Fruit fly (Drosophila melanogaster): ENCODE data around the gene RpL13A.

Gene RpL13A

DNA sequence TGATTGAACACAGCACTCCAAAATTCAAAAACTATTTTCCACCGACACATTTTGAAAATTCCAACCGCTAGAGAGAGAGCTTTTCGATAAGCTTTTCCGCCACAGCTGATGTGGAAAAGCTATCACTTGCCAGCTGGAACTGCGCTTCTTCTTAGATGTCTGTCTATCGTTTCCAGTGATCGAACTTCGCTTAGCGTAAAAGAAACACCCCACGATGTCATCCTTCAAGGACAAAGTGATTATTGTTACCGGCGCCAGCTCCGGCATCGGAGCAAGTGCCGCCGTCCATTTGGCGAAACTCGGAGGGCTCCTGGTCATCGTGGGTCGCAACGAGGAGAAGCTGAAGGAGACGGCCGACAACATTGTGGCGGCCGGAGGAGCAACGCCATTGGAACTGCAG, 7.9 kb downstream of the RpL13A start, which contains the start of gene CG31549:
Gene CG31549 (plus strand): TSS at position 11 of the 400 bp plus-strand sequence.
- TF ChIP-seq insv (optimal IDR thresholded peaks at IDR 0.05) (no peak), Myc (optimal IDR thresholded peaks at IDR 0.05) (no peak), ttk (optimal IDR thresholded peaks at IDR 0.05) (no peak), Sin3A (optimal IDR thresholded peaks at IDR 0.05) (no peak), h (optimal IDR thresholded peaks at IDR 0.05) (no peak), psq (optimal IDR thresholded peaks at IDR 0.05) (no peak)

dm6 chr3R:5633437-5633836, 9.2 kb downstream of the RpL13A start, which contains the start of gene CG12171:
CG12171 (plus strand) TSS chr3R:5633627.
- TF ChIP-seq Myc (optimal IDR thresholded peaks at IDR 0.05) (no peak), h (optimal IDR thresholded peaks at IDR 0.05) (no peak), psq (optimal IDR thresholded peaks at IDR 0.05) (no peak), ttk (optimal IDR thresholded peaks at IDR 0.05) (no peak), insv (optimal IDR thresholded peaks at IDR 0.05) (no peak), Sin3A (optimal IDR thresholded peaks at IDR 0.05) (no peak)

- TF ChIP-seq Myc (optimal IDR thresholded peaks at IDR 0.05) (no peak), Sin3A (optimal IDR thresholded peaks at IDR 0.05) (no peak), ttk (optimal IDR thresholded peaks at IDR 0.05) (no peak), insv (optimal IDR thresholded peaks at IDR 0.05) (no peak), h (optimal IDR thresholded peaks at IDR 0.05) (no peak), psq (optimal IDR thresholded peaks at IDR 0.05) (no peak)
Measured at dm6 chr3R:5635524-5635923, 11.2 kb downstream of the RpL13A start, which contains the start of gene CG31546. CG31546 (minus strand) TSS chr3R:5635624.

dm6 chr3R:5636519-5637430, 12.5 kb downstream of the RpL13A start, which contains the start of the genes CG31548 and CG12170:
CG31548 (minus strand) TSS chr3R:5636852.
CG12170 (plus strand) TSS chr3R:5637234.
- no peak for TF ChIP-seq psq (optimal IDR thresholded peaks at IDR 0.05)
- TF ChIP-seq Myc (optimal IDR thresholded peaks at IDR 0.05) = no peak
- TF ChIP-seq Sin3A (optimal IDR thresholded peaks at IDR 0.05) = no peak
- no peak for TF ChIP-seq insv (optimal IDR thresholded peaks at IDR 0.05)
- TF ChIP-seq ttk (optimal IDR thresholded peaks at IDR 0.05) = no peak
- TF ChIP-seq h (optimal IDR thresholded peaks at IDR 0.05) = no peak

DNA sequence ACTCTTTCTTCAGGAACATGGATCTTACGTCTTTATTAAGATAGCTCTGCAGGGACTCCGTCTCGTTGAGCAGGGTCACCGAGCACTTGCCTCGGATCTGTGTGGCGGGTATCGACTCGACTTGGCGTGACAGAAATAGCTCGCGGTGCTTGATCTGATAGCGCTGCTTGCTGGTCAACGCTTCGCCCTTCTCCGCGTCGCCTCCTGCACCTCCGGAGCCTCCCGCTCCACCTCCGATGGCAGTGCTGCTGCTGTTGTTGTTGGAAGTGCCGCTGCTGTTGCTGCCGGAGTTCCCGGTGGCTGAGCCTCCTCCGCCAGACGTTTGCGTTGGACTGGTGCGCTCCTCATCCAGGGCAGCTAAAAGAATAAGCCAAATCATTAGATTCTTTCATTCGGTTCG, 19.1 kb downstream of the RpL13A start:
- TF ChIP-seq Myc (optimal IDR thresholded peaks at IDR 0.05) (no peak), Sin3A (optimal IDR thresholded peaks at IDR 0.05) (no peak), h (optimal IDR thresholded peaks at IDR 0.05) (no peak)

DNA sequence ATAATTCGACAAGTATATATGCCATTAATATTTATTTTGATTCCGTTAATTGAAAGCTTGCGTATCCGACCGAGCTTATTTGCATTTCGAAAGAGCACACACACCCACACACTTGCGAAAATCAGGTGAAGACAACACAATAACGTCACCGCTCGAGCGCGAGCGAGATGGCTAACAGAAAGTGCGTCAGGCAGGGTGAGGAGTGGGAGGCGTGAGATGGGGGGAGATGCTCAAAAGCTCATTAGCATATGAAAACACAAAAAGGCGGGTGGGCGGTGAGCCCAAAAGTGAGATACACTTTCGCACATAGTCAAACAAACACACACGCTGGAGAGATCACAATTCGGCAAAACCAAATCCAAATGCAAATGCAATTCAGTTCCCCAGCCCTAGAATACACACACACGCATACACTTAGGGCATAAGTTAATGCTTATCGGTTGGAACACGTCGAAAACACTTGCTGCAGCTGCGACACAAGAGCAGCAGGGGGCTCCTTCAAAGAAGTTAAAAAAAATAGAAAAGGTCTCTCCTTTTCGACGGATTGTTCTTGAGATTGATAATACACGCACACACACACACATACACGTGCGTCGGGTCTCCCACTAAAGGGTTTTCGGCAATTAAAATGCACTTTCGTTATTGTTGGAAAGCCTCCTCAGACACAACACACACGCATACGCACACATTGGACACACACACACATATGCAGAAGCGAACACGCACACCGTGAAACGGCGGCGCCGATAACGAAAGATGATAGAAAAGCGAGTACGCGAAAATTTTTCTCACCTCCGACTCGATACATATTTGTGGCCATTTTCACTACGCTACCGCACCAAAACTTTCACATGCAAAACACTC, 23.7 kb downstream of the RpL13A start:
- TF ChIP-seq insv (optimal IDR thresholded peaks at IDR 0.05) (no peak), Sin3A (optimal IDR thresholded peaks at IDR 0.05) (no peak), Myc (optimal IDR thresholded peaks at IDR 0.05) (no peak), psq (optimal IDR thresholded peaks at IDR 0.05) (no peak), h (optimal IDR thresholded peaks at IDR 0.05) (no peak), ttk (optimal IDR thresholded peaks at IDR 0.05) (no peak)

DNA sequence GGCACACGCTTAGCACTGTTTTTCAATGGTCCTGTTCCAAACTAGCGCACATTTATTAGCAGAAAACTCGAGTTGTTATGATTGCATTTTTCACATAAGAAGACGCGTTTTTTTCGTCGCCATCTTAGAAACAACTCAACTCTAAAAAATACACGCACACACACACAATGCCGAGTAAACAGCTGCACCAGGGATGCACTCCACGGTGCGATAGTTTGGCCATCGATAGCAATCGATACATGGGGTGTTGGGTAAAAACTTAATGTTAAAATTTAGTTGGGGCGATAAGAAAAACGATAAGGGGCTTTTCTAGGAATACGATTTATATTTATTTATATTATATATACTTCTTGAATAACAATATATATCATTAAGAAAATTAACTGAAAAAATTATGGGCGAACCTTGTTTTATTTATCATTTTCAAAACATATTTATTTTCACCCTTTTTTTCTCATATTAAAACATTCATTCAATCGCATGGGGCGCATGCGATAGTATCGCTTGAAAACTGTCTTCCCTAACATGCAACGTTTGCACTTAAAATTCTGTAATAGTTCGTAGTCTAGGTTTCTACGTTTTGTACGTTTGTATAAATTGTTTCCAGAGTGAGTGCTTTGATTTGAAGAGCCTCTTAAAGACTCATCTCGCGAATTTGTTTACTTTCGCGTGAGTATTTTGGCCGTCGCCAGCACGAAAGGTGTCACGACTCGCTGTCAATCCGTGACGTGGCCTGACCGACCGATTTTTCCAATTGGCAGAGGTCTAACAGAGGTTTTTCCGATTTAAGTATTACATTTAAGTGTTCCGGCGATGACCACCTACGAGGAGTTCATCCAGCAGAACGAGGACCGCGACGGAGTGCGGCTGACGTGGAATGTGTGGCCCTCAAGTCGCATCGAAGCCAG, 24.5 kb downstream of the RpL13A start, which contains the start of the genes MTA1-like and Sec23:
Gene MTA1-like (minus strand): TSS at position 170 of the 908 bp plus-strand sequence.
Gene Sec23 (plus strand): TSS at position 497 of the 908 bp plus-strand sequence.
- no peak for TF ChIP-seq Myc (optimal IDR thresholded peaks at IDR 0.05)
- TF ChIP-seq insv (optimal IDR thresholded peaks at IDR 0.05) = no peak
- no peak for TF ChIP-seq psq (optimal IDR thresholded peaks at IDR 0.05)
- no peak for TF ChIP-seq Sin3A (optimal IDR thresholded peaks at IDR 0.05)
- no peak for TF ChIP-seq h (optimal IDR thresholded peaks at IDR 0.05)
- TF ChIP-seq ttk (optimal IDR thresholded peaks at IDR 0.05) = no peak

DNA sequence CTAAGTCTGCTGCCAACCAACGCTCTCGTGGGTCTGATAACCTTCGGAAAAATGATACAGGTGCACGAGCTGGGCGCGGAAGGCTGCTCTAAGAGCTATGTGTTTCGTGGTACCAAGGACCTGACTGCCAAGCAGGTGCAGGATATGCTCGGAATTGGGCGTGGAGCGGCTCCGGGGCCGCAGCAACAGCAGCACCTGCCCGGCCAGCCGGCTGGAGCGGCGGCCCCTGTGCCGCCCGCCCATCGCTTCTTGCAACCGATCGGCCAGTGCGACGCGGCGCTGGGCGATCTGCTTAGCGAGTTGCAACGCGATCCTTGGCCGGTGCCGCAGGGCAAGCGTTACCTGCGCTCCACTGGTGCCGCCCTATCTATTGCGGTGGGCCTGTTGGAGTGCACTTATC, 25.6 kb downstream of the RpL13A start:
- TF ChIP-seq Sin3A (optimal IDR thresholded peaks at IDR 0.05) = no peak
- no peak for TF ChIP-seq Myc (optimal IDR thresholded peaks at IDR 0.05)
- TF ChIP-seq ttk (optimal IDR thresholded peaks at IDR 0.05) = peak; percentile 77

dm6 chr3R:5653887-5654286, 29.6 kb downstream of the RpL13A start:
- TF ChIP-seq Myc (optimal IDR thresholded peaks at IDR 0.05) (no peak), ttk (optimal IDR thresholded peaks at IDR 0.05) (no peak), insv (optimal IDR thresholded peaks at IDR 0.05) (no peak), Sin3A (optimal IDR thresholded peaks at IDR 0.05) (no peak), h (optimal IDR thresholded peaks at IDR 0.05) (no peak), psq (optimal IDR thresholded peaks at IDR 0.05) (no peak)

dm6 chr3R:5654692-5655181, 30.5 kb downstream of the RpL13A start, which contains the start of the genes elm and MED27:
elm (minus strand) TSS chr3R:5654861.
MED27 (plus strand) TSS chr3R:5655139.
- no peak for TF ChIP-seq insv (optimal IDR thresholded peaks at IDR 0.05)
- no peak for TF ChIP-seq Myc (optimal IDR thresholded peaks at IDR 0.05)
- TF ChIP-seq ttk (optimal IDR thresholded peaks at IDR 0.05) = no peak
- no peak for TF ChIP-seq Sin3A (optimal IDR thresholded peaks at IDR 0.05)
- TF ChIP-seq h (optimal IDR thresholded peaks at IDR 0.05) = no peak
- no peak for TF ChIP-seq psq (optimal IDR thresholded peaks at IDR 0.05)
